Worm (Caenorhabditis elegans): ENCODE data around the gene ctns-1.
A peak's percentile ranks its signal among the peaks of the same experiment; 100 is the strongest.

Gene ctns-1

DNA sequence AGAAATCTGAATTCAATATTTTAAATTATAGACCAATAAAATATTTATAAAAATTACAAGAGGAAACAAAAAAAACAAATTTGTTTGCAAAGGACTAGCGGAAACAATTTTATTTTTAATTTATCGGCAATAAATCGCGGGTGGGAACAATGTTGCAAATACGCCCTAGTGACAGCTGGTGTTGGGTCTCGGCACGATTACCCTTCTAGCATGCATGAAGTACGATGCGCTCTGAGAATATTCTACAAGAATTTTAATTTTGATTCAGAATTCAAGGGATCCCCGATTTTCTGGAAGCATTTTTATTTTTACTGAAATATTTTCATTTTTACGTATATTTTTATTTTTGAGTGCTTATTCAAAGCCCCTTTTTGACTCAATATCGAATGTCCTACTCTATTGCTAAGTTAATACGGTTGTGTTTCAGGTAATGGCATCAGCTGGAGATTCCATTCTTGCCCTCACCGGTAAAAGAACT is 48.3 kb upstream of the ctns-1 start, which contains the start of the genes mig-5 and cct-1 (continued):
- TF ChIP-seq unc-39 (tag; optimal IDR thresholded peaks at IDR 0.05): no peak
- TF ChIP-seq F26F4.8 (GFP tag; conservative IDR thresholded peaks at IDR 0.05): no peak
- TF ChIP-seq F44E2.7 (GFP tag; IDR thresholded peaks at IDR 0.05): no peak
- peak; percentile 89 for TF ChIP-seq dmd-6 (GFP tag; IDR thresholded peaks at IDR 0.05)
- TF ChIP-seq nhr-28 (tag; optimal IDR thresholded peaks at IDR 0.05): peak; percentile 91
- peak; percentile 100 for TF ChIP-seq lin-38 (GFP tag; IDR thresholded peaks at IDR 0.05)
- peak; percentile 91 for TF ChIP-seq dpl-1 (GFP tag; optimal IDR thresholded peaks at IDR 0.05)
- TF ChIP-seq Y105C5A.15 (GFP tag; IDR thresholded peaks at IDR 0.05): no peak
- peak; percentile 56 for TF ChIP-seq mxl-3 (GFP tag; optimal IDR thresholded peaks at IDR 0.05)
- TF ChIP-seq sdz-12 (GFP tag; optimal IDR thresholded peaks at IDR 0.05): no peak
- no peak for TF ChIP-seq aly-2 (tag; optimal IDR thresholded peaks at IDR 0.05)
- peak; percentile 86 for TF ChIP-seq jun-1 (tag; optimal IDR thresholded peaks at IDR 0.05)
- no peak for TF ChIP-seq egl-27 (tag; optimal IDR thresholded peaks at IDR 0.05)
- TF ChIP-seq ctbp-1 (GFP tag; IDR thresholded peaks at IDR 0.05): peak; percentile 93
- no peak for TF ChIP-seq ztf-11 (tag; optimal IDR thresholded peaks at IDR 0.05)
- TF ChIP-seq nhr-48 (tag; optimal IDR thresholded peaks at IDR 0.05): peak; percentile 87
- no peak for TF ChIP-seq daf-19 (GFP tag; conservative IDR thresholded peaks at IDR 0.05)
- TF ChIP-seq egl-43 (GFP tag; IDR thresholded peaks at IDR 0.05): peak; percentile 66
- TF ChIP-seq attf-4 (tag; optimal IDR thresholded peaks at IDR 0.05): no peak
- peak in 1 of 2 experiments; percentile 82 for TF ChIP-seq ZK546.5 (tag; optimal IDR thresholded peaks at IDR 0.05)
- peak; percentile 61 to 87 for TF ChIP-seq daf-16 (GFP tag; optimal IDR thresholded peaks at IDR 0.05)
- peak; percentile 84 for TF ChIP-seq daf-16 (tag; optimal IDR thresholded peaks at IDR 0.05)
- TF ChIP-seq hmg-1.1 (GFP tag; IDR thresholded peaks at IDR 0.05): peak; percentile 98
- 0 out of 2 replicates have a peak, but pooled peaks have one; percentile 29 for TF ChIP-seq vab-7 (GFP tag; IDR thresholded peaks at IDR 0.05)
- no peak for TF ChIP-seq Y75B8A.6 (GFP tag; IDR thresholded peaks at IDR 0.05)
- peak; percentile 58 for TF ChIP-seq Y48G9A.11 (GFP tag; IDR thresholded peaks at IDR 0.05)
- peak; percentile 98 for TF ChIP-seq nhr-6 (tag; optimal IDR thresholded peaks at IDR 0.05)
- TF ChIP-seq zag-1 (tag; optimal IDR thresholded peaks at IDR 0.05): peak; percentile 87
- no peak for TF ChIP-seq nhr-41 (GFP tag; IDR thresholded peaks at IDR 0.05)
- no peak for TF ChIP-seq ZK337.2 (GFP tag; IDR thresholded peaks at IDR 0.05)
- peak; percentile 95 for TF ChIP-seq nhr-11 (tag; optimal IDR thresholded peaks at IDR 0.05)
- TF ChIP-seq mdl-1 (tag; optimal IDR thresholded peaks at IDR 0.05): peak; percentile 51 to 75
- TF ChIP-seq snpc-1.2 (GFP tag; IDR thresholded peaks at IDR 0.05): no peak
- peak; percentile 57; the same call in 1 of the 2 replicates for TF ChIP-seq mxl-2 (GFP tag; conservative IDR thresholded peaks at IDR 0.05)
- TF ChIP-seq zfp-2 (tag; optimal IDR thresholded peaks at IDR 0.05): peak; percentile 78
- TF ChIP-seq ceh-62 (tag; optimal IDR thresholded peaks at IDR 0.05): no peak
- TF ChIP-seq nhr-77 (tag; optimal IDR thresholded peaks at IDR 0.05): peak; percentile 98
- no peak for TF ChIP-seq nhr-111 (GFP tag; optimal IDR thresholded peaks at IDR 0.05)
- TF ChIP-seq hif-1 (tag; optimal IDR thresholded peaks at IDR 0.05): peak in 1 of 2 experiments; percentile 67
- TF ChIP-seq spr-1 (tag; optimal IDR thresholded peaks at IDR 0.05): peak; percentile 91
- no peak for TF ChIP-seq F49E8.2 (tag; optimal IDR thresholded peaks at IDR 0.05; ENCODE audit: borderline replicate concordance)
- peak; percentile 77 for TF ChIP-seq mdt-29 (GFP tag; IDR thresholded peaks at IDR 0.05)
- TF ChIP-seq nhr-10 (tag; optimal IDR thresholded peaks at IDR 0.05): peak; percentile 88
- no peak for TF ChIP-seq gei-8 (GFP tag; optimal IDR thresholded peaks at IDR 0.05)
- TF ChIP-seq fkh-10 (GFP tag; optimal IDR thresholded peaks at IDR 0.05): peak; percentile 97
- TF ChIP-seq dmd-9 (GFP tag; IDR thresholded peaks at IDR 0.05): no peak
- peak; percentile 91 for TF ChIP-seq tra-1 (GFP tag; IDR thresholded peaks at IDR 0.05)
- peak; percentile 96 for TF ChIP-seq nhr-102 (tag; optimal IDR thresholded peaks at IDR 0.05)
- peak; percentile 93 for TF ChIP-seq nhr-25 (tag; optimal IDR thresholded peaks at IDR 0.05; ENCODE audit: borderline replicate concordance, insufficient read depth)
- TF ChIP-seq php-3 (GFP tag; IDR thresholded peaks at IDR 0.05): peak; percentile 96
- peak; percentile 53; the same call in 1 of the 2 replicates for TF ChIP-seq ceh-44 (GFP tag; IDR thresholded peaks at IDR 0.05)
- TF ChIP-seq zip-2 (tag; optimal IDR thresholded peaks at IDR 0.05): peak; percentile 81
